Worm (Caenorhabditis elegans) whole organism, L4/young adult: ENCODE data around the gene C56G2.22.

Source experiments
- W03F9.2 ChIP-seq: fragments of 150-350 bp; optimal IDR thresholded peaks from 2 replicates; lab custom pipeline; 2014; ENCODE audit warnings: missing biosample characterization, missing genetic modification characterization
- dao-5 ChIP-seq: sonication (generic microtip); optimal IDR thresholded peaks from 2 replicates; lab custom pipeline; 2016; ENCODE audit warnings: missing genotype, missing genetic modification characterization, moderate library complexity, missing compliant biosample characterization
- him-1 ChIP-seq: sonication (generic microtip); optimal IDR thresholded peaks from 2 replicates; lab custom pipeline; 2016; ENCODE audit warnings: missing genotype, missing genetic modification reagents, missing genetic modification characterization, missing compliant biosample characterization

- TF ChIP-seq W03F9.2 (tag; lab: Kevin White, UChicago) (no peak), him-1 (tag; lab: Kevin White, UChicago) (no peak), dao-5 (no peak)
Measured at ce11 chrIII:6362323-6362922, 16.2 kb downstream of the C56G2.22 start.
